Worm (Caenorhabditis elegans) whole organism, L2 larva: ENCODE data around the gene toh-1.

ENCODE experiments used
- F13H6.1 ChIP-seq: sonication (generic microtip); optimal IDR thresholded peaks from 2 replicates; lab custom pipeline; 2016; ENCODE audit warnings: missing genetic modification characterization, missing compliant biosample characterization
- R02D3.7 ChIP-seq: fragments of 150-350 bp; optimal IDR thresholded peaks from 2 replicates; lab custom pipeline; 2014; ENCODE audit warnings: missing biosample characterization, missing genetic modification characterization
- ZK546.5 ChIP-seq: sonication (generic microtip); optimal IDR thresholded peaks from 2 replicates; lab custom pipeline; 2017; ENCODE audit warnings: missing biosample characterization, missing genetic modification characterization
- gmeb-1 ChIP-seq: fragments of 150-350 bp; optimal IDR thresholded peaks from 2 replicates; lab custom pipeline; 2014; ENCODE audit warnings: missing biosample characterization, missing genetic modification characterization
- mdl-1 ChIP-seq, 2 experiments: fragments of 150-350 bp in 1 of 2; sonication (generic microtip) in 1 of 2; optimal IDR thresholded peaks; 2 replicates each; lab custom pipeline; 2017; ENCODE audit warnings: missing biosample characterization in 2 of 2, missing genetic modification characterization in 2 of 2
- nhr-77 ChIP-seq: fragments of 150-350 bp; optimal IDR thresholded peaks from 2 replicates; lab custom pipeline; 2014; ENCODE audit warnings: missing biosample characterization, missing genetic modification characterization
- snpc-4 ChIP-seq: fragments of 150-350 bp; optimal IDR thresholded peaks from 2 replicates; lab custom pipeline; 2014; ENCODE audit warnings: missing biosample characterization, missing genetic modification characterization
- unc-62 ChIP-seq: fragments of 150-350 bp; optimal IDR thresholded peaks from 2 replicates; lab custom pipeline; 2014; ENCODE audit warnings: missing biosample characterization, missing genetic modification reagents, missing genetic modification characterization
- zag-1 ChIP-seq: fragments of 150-350 bp; optimal IDR thresholded peaks from 2 replicates; lab custom pipeline; 2014; ENCODE audit warnings: missing biosample characterization, missing genetic modification characterization

DNA sequence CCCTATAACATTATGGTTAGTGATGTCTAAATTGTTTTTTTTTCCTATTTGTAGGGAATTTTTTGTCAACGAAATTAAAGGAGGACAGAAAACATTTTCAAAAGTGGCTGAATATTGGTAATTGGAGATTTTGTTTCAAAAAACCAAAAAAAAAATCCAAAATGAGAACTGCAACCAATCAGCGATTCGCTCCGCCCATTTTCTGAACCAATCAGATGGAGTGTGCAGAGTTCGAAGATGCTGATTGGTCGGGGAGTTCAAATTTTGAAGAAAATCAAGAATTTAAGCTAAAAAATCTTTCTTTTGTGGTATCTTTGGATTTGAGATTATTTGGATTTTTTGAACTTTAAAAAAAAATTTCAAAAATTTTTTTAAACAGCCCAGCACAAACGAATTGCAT lies 10.4 kb downstream of the toh-1 start:
- TF ChIP-seq R02D3.7 (tag; lab: Kevin White, UChicago) (no peak), mdl-1 (tag; optimal IDR thresholded peaks at IDR 0.05; lab: Kevin White, UChicago) (no peak), nhr-77 (no peak), gmeb-1 (no peak), zag-1 (tag; lab: Kevin White, UChicago) (no peak), snpc-4 (tag; lab: Kevin White, UChicago) (no peak), F13H6.1 (tag; lab: Kevin White, UChicago) (no peak), unc-62 (GFP tag; lab: Kevin White, UChicago) (no peak), ZK546.5 (tag; lab: Kevin White, UChicago) (no peak)
